Worm (Caenorhabditis elegans) whole organism, mixed stage, embryonic: ENCODE data around the gene F38A5.8.
"Not testable (repeated sequence)": the region's sequence is repeated elsewhere in the genome, so short reads cannot be mapped to it uniquely, and the experiment has no call there.

Experiments used
- M03D4.4 ChIP-seq: sonication (generic microtip); optimal IDR thresholded peaks from 2 replicates; lab custom pipeline; 2017; ENCODE audit warnings: mild to moderate bottlenecking, missing genetic modification characterization, missing compliant biosample characterization
- blmp-1 ChIP-seq: fragments of 150-350 bp; optimal IDR thresholded peaks from 2 replicates; lab custom pipeline; 2014; ENCODE audit warnings: missing biosample characterization, missing genetic modification characterization
- ceh-39 ChIP-seq: fragments of 150-350 bp; optimal IDR thresholded peaks from 2 replicates; lab custom pipeline; 2014; ENCODE audit warnings: missing biosample characterization, missing genetic modification characterization
- ceh-43 ChIP-seq: fragments of 200-800 bp; sonication (Bioruptor generic); optimal IDR thresholded peaks from 2 replicates; lab custom pipeline; 2018; ENCODE audit warnings: mild to moderate bottlenecking, missing genetic modification characterization, moderate library complexity, missing compliant biosample characterization
- ces-1 ChIP-seq: fragments of 150-350 bp; optimal IDR thresholded peaks from 2 replicates; lab custom pipeline; 2014; ENCODE audit warnings: missing biosample characterization, missing genetic modification reagents, missing genetic modification characterization
- cnd-1 ChIP-seq: fragments of 200-800 bp; sonication (Bioruptor generic); optimal IDR thresholded peaks from 2 replicates; lab custom pipeline; 2018; ENCODE audit warnings: mild to moderate bottlenecking, missing genetic modification characterization, missing compliant biosample characterization
- drap-1 ChIP-seq: fragments of 200-800 bp; sonication (Bioruptor generic); optimal IDR thresholded peaks from 3 replicates; lab custom pipeline; 2018; ENCODE audit warnings: mild to moderate bottlenecking, missing genetic modification characterization, missing compliant biosample characterization
- elt-1 ChIP-seq: sonication (generic microtip); optimal IDR thresholded peaks from 2 replicates; lab custom pipeline; 2017; ENCODE audit warnings: missing genetic modification characterization, mild to moderate bottlenecking, missing compliant biosample characterization, antibody characterized with exemption, moderate library complexity, borderline replicate concordance; ENCODE audit not compliant: insufficient read depth
- elt-3 ChIP-seq: fragments of 150-350 bp; optimal IDR thresholded peaks from 2 replicates; lab custom pipeline; 2014; ENCODE audit warnings: missing biosample characterization, missing genetic modification characterization
- flh-1 ChIP-seq: fragments of 200-800 bp; sonication (Bioruptor generic); optimal IDR thresholded peaks from 2 replicates; lab custom pipeline; 2018; ENCODE audit warnings: mild to moderate bottlenecking, missing genetic modification characterization, moderate library complexity, missing compliant biosample characterization
- hlh-1 ChIP-seq: fragments of 150-350 bp; optimal IDR thresholded peaks from 2 replicates; lab custom pipeline; 2014; ENCODE audit warnings: missing biosample characterization, missing genetic modification reagents, missing genetic modification characterization
- lin-13 ChIP-seq: fragments of 150-350 bp; optimal IDR thresholded peaks from 2 replicates; lab custom pipeline; 2014; ENCODE audit warnings: missing biosample characterization, missing genetic modification characterization
- lin-32 ChIP-seq: fragments of 200-800 bp; sonication (Bioruptor generic); optimal IDR thresholded peaks from 2 replicates; lab custom pipeline; 2018; ENCODE audit warnings: mild to moderate bottlenecking, missing genetic modification characterization, missing compliant biosample characterization
- lsy-2 ChIP-seq: fragments of 150-350 bp; optimal IDR thresholded peaks from 2 replicates; lab custom pipeline; 2014; ENCODE audit warnings: missing biosample characterization, missing genetic modification characterization
- mab-5 ChIP-seq: fragments of 150-350 bp; optimal IDR thresholded peaks from 2 replicates; lab custom pipeline; 2014; ENCODE audit warnings: missing biosample characterization, missing genetic modification characterization
- mep-1 ChIP-seq: fragments of 150-350 bp; optimal IDR thresholded peaks from 2 replicates; lab custom pipeline; 2017; ENCODE audit warnings: missing biosample characterization, missing genetic modification reagents, missing genetic modification characterization, inconsistent platforms
- mls-2 ChIP-seq: sonication (generic microtip); optimal IDR thresholded peaks from 2 replicates; lab custom pipeline; 2016; ENCODE audit warnings: mild to moderate bottlenecking, missing genetic modification characterization, moderate library complexity, missing compliant biosample characterization
- nhr-12 ChIP-seq: fragments of 150-350 bp; optimal IDR thresholded peaks from 2 replicates; lab custom pipeline; 2014; ENCODE audit warnings: missing biosample characterization, missing genetic modification characterization
- nhr-2 ChIP-seq: fragments of 150-350 bp; optimal IDR thresholded peaks from 2 replicates; lab custom pipeline; 2014; ENCODE audit warnings: missing biosample characterization, missing genetic modification characterization
- nhr-237 ChIP-seq: fragments of 150-350 bp; optimal IDR thresholded peaks from 2 replicates; lab custom pipeline; 2014; ENCODE audit warnings: missing biosample characterization, missing genetic modification characterization
- nhr-28 ChIP-seq: fragments of 150-350 bp; optimal IDR thresholded peaks from 2 replicates; lab custom pipeline; 2014; ENCODE audit warnings: missing biosample characterization, missing genetic modification characterization
- nhr-76 ChIP-seq: sonication (generic microtip); optimal IDR thresholded peaks from 2 replicates; lab custom pipeline; 2017; ENCODE audit warnings: missing biosample characterization, missing genetic modification characterization
- pha-4 ChIP-seq: fragments of 150-350 bp; optimal IDR thresholded peaks from 2 replicates; lab custom pipeline; 2018; ENCODE audit warnings: missing biosample characterization, missing genetic modification reagents, missing genetic modification characterization
- sem-2 ChIP-seq: fragments of 200-800 bp; sonication (Bioruptor generic); optimal IDR thresholded peaks from 2 replicates; lab custom pipeline; 2018; ENCODE audit warnings: mild to moderate bottlenecking, missing genetic modification characterization, missing compliant biosample characterization
- snpc-4 ChIP-seq: fragments of 150-350 bp; optimal IDR thresholded peaks from 2 replicates; lab custom pipeline; 2014; ENCODE audit warnings: missing biosample characterization, missing genetic modification characterization
- sptf-1 ChIP-seq: sonication (generic microtip); optimal IDR thresholded peaks from 2 replicates; lab custom pipeline; 2017; ENCODE audit warnings: mild to moderate bottlenecking, missing genetic modification characterization, moderate library complexity, missing compliant biosample characterization
- tbx-8 ChIP-seq: fragments of 200-800 bp; sonication (Bioruptor generic); optimal IDR thresholded peaks from 2 replicates; lab custom pipeline; 2018; ENCODE audit warnings: mild to moderate bottlenecking, missing genetic modification characterization, moderate library complexity, missing compliant biosample characterization
- unc-120 ChIP-seq: sonication (generic microtip); optimal IDR thresholded peaks from 2 replicates; lab custom pipeline; 2017; ENCODE audit warnings: missing genetic modification characterization, missing compliant biosample characterization; ENCODE audit not compliant: poor library complexity, severe bottlenecking
- unc-39 ChIP-seq: fragments of 150-350 bp; optimal IDR thresholded peaks from 2 replicates; lab custom pipeline; 2014; ENCODE audit warnings: missing biosample characterization, missing genetic modification characterization
- unc-62 ChIP-seq: fragments of 150-350 bp; optimal IDR thresholded peaks from 2 replicates; lab custom pipeline; 2014; ENCODE audit warnings: missing biosample characterization, missing genetic modification reagents, missing genetic modification characterization
- ztf-11 ChIP-seq: fragments of 150-350 bp; optimal IDR thresholded peaks from 2 replicates; lab custom pipeline; 2014; ENCODE audit warnings: missing biosample characterization, missing genetic modification characterization

Gene F38A5.8

DNA sequence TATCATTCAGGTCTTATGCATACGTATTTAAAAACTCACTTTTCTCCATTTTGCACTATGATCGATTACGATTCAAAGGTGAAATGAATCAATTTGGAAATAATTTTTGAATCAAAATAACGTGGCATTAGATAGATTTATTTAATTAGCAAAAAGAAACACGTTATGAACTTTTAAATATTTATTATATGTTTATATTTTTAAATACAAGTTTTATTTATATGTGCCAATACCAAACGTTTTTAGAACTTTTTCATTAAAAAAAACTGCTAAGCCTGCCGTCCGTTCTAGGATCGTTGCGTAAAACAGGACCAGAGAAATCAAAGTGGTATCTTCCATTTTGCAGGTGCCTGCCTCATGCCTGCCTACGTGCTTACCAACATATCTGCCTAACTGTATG is 2.2 kb upstream of the F38A5.8 start, which contains the start of gene F38A5.6:
F38A5.6 (minus strand) TSS at position 101 of the 400 bp plus-strand sequence.
- TF ChIP-seq lin-13 (tag; lab: Kevin White, UChicago) = no peak
- no peak for TF ChIP-seq mab-5 (tag; lab: Kevin White, UChicago)
- TF ChIP-seq ztf-11 (tag; lab: Kevin White, UChicago) = no peak
- no peak for TF ChIP-seq tbx-8 (GFP tag; lab: Kevin White, UChicago)
- no peak for TF ChIP-seq lsy-2 (tag; lab: Kevin White, UChicago)
- no peak for TF ChIP-seq elt-3 (tag; lab: Kevin White, UChicago)
- no peak for TF ChIP-seq unc-62 (GFP tag; lab: Kevin White, UChicago)
- TF ChIP-seq ceh-43 (GFP tag; lab: Kevin White, UChicago) = no peak
- TF ChIP-seq ceh-39 = no peak
- no peak for TF ChIP-seq pha-4 (tag; lab: Kevin White, UChicago)
- TF ChIP-seq nhr-76 (tag; lab: Kevin White, UChicago) = no peak

DNA sequence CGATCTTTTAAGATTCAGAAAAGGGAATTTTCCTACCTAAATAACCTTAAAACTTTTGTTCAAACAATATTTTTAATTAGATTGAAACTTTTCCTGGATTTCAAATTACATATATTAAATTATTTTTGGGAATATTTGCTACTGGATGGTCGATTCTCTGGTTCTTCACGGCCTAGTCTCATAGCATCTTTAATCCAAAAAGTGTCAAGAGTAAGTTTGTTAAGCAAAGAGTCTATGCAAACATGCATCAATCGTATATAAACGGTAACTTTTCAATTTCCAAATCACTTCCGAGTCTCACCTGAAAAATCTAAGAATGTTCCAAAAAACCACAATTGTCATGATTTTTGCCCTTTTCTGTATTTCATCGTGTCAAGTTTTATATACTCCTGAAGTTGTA is 1.6 kb upstream of the F38A5.8 start, which contains the start of gene nspb-4:
nspb-4 (plus strand) TSS at position 301 of the 400 bp plus-strand sequence.
- not testable (repeated sequence) for TF ChIP-seq M03D4.4, nhr-76, mab-5 (tag; lab: Kevin White, UChicago)
- TF ChIP-seq, all 35 proteins: peak for 0; not testable (repeated sequence) for 35

- TF ChIP-seq hlh-1, mep-1, elt-1 (tag; lab: Kevin White, UChicago): not testable (repeated sequence)
Measured at ce11 chrIV:6598740-6599139, 807 bp upstream of the F38A5.8 start, which contains the start of gene nspb-5. TSS of gene nspb-5 (plus strand) at chrIV:6599040.

ce11 chrIV:6601213-6601724 is 1.7 kb downstream of the F38A5.8 start, which contains the start of gene sup-36:
TSS of gene sup-36 (plus strand) at chrIV:6601674.
- TF ChIP-seq nhr-237 (no peak), ceh-39 (peak; percentile 63), hlh-1 (tag; lab: Kevin White, UChicago) (peak; percentile 52)

- TF ChIP-seq unc-120 (tag; lab: Kevin White, UChicago) (no peak), drap-1 (GFP tag; lab: Kevin White, UChicago) (no peak), ztf-11 (tag; lab: Kevin White, UChicago) (no peak), lsy-2 (tag; lab: Kevin White, UChicago) (no peak), mep-1 (tag; lab: Kevin White, UChicago) (no peak), hlh-1 (tag; lab: Kevin White, UChicago) (no peak), elt-1 (tag; lab: Kevin White, UChicago) (no peak), ceh-43 (GFP tag; lab: Kevin White, UChicago) (no peak), sptf-1 (tag; lab: Kevin White, UChicago) (no peak), ces-1 (GFP tag; lab: Kevin White, UChicago) (no peak), flh-1 (GFP tag; lab: Kevin White, UChicago) (no peak), snpc-4 (no peak), nhr-28 (tag; lab: Kevin White, UChicago) (no peak), elt-3 (tag; lab: Kevin White, UChicago) (no peak), lin-32 (GFP tag; lab: Kevin White, UChicago) (no peak), pha-4 (tag; lab: Kevin White, UChicago) (no peak), mab-5 (tag; lab: Kevin White, UChicago) (no peak)
Measured at ce11 chrIV:6602376-6602775, 2.8 kb downstream of the F38A5.8 start, which contains the start of gene F15B10.3. TSS of gene F15B10.3 (plus strand) at chrIV:6602676.

- TF ChIP-seq unc-39 (tag; lab: Kevin White, UChicago) (no peak), nhr-12 (tag; lab: Kevin White, UChicago) (no peak), mls-2 (tag; lab: Kevin White, UChicago) (no peak), cnd-1 (tag; lab: Kevin White, UChicago) (no peak), blmp-1 (tag; lab: Kevin White, UChicago) (no peak), nhr-2 (no peak), lin-13 (tag; lab: Kevin White, UChicago) (no peak), lin-32 (GFP tag; lab: Kevin White, UChicago) (no peak), sem-2 (GFP tag; lab: Kevin White, UChicago) (no peak)
Measured at ce11 chrIV:6603549-6603948, 4.0 kb downstream of the F38A5.8 start.
